Worm (Caenorhabditis elegans) whole organism, mixed stage, embryonic: ENCODE data around the gene E02A10.4.

Source experiments
- ceh-43 ChIP-seq: fragments of 200-800 bp; sonication (Bioruptor generic); optimal IDR thresholded peaks from 2 replicates; lab custom pipeline; 2018; ENCODE audit warnings: mild to moderate bottlenecking, missing genetic modification characterization, moderate library complexity, missing compliant biosample characterization
- unc-62 ChIP-seq: fragments of 150-350 bp; optimal IDR thresholded peaks from 2 replicates; lab custom pipeline; 2014; ENCODE audit warnings: missing biosample characterization, missing genetic modification reagents, missing genetic modification characterization

DNA sequence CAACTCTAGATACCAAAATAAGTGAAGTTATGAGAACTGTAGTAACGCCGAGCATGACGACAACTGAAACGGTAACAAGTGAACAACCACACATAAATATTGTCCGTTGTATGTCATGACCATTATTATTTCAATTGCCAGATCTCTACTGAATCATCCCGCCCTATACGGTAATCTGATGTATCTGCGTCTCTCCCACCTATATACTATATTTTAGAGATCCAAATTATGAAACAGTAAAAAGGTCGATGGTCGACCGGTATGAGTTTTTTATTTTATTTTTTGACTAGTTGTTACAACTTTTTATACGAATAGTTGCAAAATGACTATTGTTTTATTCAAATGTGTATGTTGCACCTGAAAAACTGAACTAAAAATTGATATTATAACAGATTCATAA, 22.9 kb upstream of the E02A10.4 start, which contains the start of gene ttr-43:
- TF ChIP-seq unc-62 (GFP tag; lab: Kevin White, UChicago) = no peak
- TF ChIP-seq ceh-43 (GFP tag; lab: Kevin White, UChicago) = no peak
